Fruit fly (Drosophila melanogaster): Measurements from ENCODE around the gene Dlic.

Dlic gene

DNA sequence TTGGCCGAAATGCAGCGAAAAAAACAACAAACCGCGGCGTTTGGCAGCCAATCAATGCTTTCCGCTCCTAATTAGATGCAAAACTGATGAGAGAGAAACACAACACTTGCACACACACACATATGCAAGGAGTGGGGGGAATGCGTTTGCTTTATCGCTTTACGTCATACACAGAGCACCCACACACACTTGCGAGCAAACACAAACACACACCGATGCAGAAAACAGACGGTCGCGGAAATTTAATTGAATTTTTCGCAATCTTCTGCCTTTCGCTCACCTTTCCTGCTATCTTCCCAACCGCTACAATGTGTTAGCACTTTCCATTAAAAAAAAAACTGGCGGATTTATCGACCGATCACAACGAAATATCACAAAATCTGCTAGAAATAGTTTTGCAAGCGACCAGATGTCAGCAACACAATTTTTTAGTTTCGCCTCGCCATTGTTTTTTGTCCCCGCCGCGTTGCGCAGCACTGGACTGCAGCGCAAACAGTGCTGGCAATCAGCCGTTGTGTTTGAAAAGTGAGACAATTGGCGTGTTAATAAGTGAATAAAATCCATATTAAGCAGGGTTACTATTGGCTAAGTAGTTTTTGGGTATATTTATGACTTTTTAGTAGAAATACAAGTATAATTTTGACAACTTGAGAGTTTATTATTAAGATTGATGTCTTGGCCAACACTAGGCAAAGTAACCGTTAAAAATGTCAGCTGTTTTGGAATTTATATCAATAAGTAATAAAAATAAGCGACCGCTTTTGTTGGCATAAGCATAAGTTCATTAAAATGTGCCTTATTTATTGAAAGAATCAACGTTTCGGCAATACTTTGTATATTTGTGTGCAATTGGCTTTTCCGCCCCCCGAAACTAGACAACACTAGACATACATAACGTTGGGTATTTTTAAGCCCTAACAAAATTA is 17.4 kb upstream of the Dlic start, which contains the start of gene Klp10A:
Gene Klp10A (minus strand): TSS at position 532 of the 926 bp plus-strand sequence.
- no peak for TF ChIP-seq EcR (GFP tag; optimal IDR thresholded peaks at IDR 0.05)
- no peak for TF ChIP-seq CG8478 (optimal IDR thresholded peaks at IDR 0.05)
- no peak for TF ChIP-seq psq (optimal IDR thresholded peaks at IDR 0.05)
- no peak for TF ChIP-seq usp (GFP tag; optimal IDR thresholded peaks at IDR 0.05)
- TF ChIP-seq pan (optimal IDR thresholded peaks at IDR 0.05), result no peak
- TF ChIP-seq Dll (optimal IDR thresholded peaks at IDR 0.05), result no peak

DNA sequence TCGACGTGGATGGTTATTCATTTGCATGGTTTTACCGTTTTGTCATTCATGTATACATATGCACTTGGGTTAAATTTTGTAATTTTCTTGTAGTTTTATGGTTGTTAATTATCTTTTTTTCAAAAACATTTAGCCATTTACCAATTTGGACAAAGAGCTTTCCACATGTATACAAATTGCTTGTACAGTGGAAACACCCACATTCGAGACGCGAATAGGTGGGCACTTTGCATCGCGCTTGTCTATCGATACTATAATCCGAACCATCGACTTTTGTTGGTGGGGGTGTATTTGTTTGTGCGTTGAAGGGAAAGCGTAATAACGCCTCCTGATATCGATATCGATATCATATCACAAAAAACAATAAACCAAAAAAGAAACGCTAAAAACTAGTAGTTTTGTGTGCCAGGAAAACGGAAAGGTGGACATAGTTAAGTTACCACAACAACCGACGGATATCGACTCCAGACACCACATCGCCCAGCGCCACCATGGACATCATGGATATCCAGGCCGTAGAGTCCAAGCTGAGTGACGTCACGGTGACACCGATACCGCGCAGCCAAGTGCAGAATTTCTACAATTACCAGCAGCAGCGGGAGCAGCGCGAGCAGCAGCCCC is 16.5 kb upstream of the Dlic start, which contains the start of gene CDK2AP1:
Gene CDK2AP1 (plus strand): TSS at position 294 of the 621 bp plus-strand sequence.
- no peak for TF ChIP-seq usp (GFP tag; optimal IDR thresholded peaks at IDR 0.05)
- no peak for TF ChIP-seq CG8478 (optimal IDR thresholded peaks at IDR 0.05)
- no peak for TF ChIP-seq psq (optimal IDR thresholded peaks at IDR 0.05)
- TF ChIP-seq Dll (optimal IDR thresholded peaks at IDR 0.05), result no peak
- no peak for TF ChIP-seq EcR (GFP tag; optimal IDR thresholded peaks at IDR 0.05)
- TF ChIP-seq pan (optimal IDR thresholded peaks at IDR 0.05), result no peak

DNA sequence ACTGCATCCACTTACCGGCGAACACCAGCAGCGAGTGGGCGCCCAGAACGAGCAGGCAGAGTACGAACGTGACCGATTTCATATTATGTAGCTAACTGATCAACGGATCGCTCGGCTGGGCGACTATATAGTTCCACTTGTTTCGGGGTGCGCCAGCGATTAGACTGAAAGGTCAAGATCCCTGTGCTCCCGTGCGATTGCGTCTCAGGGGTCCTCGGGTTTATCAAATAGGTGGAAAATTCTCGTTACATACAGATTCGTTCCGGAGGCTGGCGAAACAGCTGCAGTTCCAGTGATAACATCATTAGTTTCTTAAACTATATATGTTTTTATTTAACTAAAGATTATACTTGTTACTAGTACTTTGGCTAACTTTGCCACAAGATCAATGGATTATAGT is 14.1 kb upstream of the Dlic start, which contains the start of gene ssp7:
Gene ssp7 (minus strand): TSS at position 101 of the 400 bp plus-strand sequence.
- TF ChIP-seq CG8478 (optimal IDR thresholded peaks at IDR 0.05), result no peak
- TF ChIP-seq pan (optimal IDR thresholded peaks at IDR 0.05), result no peak
- TF ChIP-seq usp (GFP tag; optimal IDR thresholded peaks at IDR 0.05), result no peak
- no peak for TF ChIP-seq EcR (GFP tag; optimal IDR thresholded peaks at IDR 0.05)
- TF ChIP-seq Dll (optimal IDR thresholded peaks at IDR 0.05), result no peak
- no peak for TF ChIP-seq psq (optimal IDR thresholded peaks at IDR 0.05)

DNA sequence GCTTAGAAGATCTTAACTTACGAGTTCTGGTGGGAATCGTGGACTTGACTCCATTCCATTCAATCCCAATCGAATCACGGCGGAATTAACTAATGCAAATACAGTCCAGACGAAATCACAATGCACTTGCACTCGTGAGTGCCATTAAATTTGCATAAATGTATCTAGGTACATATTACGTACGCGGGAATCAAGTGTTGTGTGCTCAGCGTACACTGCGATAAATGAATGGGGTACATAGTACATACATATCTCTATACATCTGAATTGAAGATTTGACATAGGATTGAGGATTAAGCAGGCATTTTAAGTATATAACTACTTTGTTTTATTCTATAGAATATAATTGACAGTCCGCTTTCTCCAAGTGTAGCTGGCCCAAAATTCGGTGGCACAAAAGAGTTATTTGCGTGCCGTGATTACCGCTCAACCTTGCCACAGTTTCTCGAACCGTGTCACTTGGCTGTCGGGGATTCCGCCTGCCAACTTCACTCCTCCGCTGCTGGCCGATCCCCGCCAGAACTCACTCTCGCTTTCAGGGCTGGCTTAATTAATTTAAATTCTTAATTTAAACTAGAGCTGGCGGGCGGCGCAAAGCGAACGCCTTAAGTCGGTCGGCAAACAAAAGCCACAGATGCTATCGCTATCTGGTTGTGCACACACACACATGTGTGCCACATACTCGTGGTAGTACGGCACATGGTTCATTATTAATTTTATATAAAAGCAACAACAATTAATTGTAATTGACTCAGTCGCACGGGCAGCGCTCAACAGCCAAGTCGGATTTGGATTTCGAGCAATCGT is 12.2 kb upstream of the Dlic start, which contains the start of the genes CG15199 and CG15202:
Gene CG15199 (minus strand): TSS at position 51 of the 807 bp plus-strand sequence.
Gene CG15202 (plus strand): TSS at position 757 of the 807 bp plus-strand sequence.
- no peak for TF ChIP-seq EcR (GFP tag; optimal IDR thresholded peaks at IDR 0.05)
- no peak for TF ChIP-seq psq (optimal IDR thresholded peaks at IDR 0.05)
- no peak for TF ChIP-seq usp (GFP tag; optimal IDR thresholded peaks at IDR 0.05)
- no peak for TF ChIP-seq CG8478 (optimal IDR thresholded peaks at IDR 0.05)
- no peak for TF ChIP-seq pan (optimal IDR thresholded peaks at IDR 0.05)
- TF ChIP-seq Dll (optimal IDR thresholded peaks at IDR 0.05), result no peak

DNA sequence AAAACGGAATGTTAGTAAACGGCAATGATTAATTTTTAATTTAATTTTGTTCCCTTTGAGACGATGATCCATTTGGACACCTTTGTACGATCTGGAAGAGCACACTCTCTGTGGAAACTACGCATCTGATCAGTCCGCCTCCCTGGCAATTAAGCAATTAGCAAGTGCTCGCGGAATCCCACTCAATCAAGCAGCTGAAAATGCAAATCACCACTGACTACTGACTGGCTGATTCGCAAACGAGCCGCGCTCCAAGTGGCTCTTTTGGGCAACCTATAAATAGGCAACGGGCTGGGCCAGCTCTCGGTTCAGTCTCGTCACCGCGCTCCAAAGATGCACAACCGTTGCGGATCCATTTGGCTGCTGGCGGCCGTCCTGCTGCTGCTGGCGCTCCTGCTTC is 10.4 kb upstream of the Dlic start, which contains the start of gene CG15201:
Gene CG15201 (plus strand): TSS at position 301 of the 400 bp plus-strand sequence.
- TF ChIP-seq Dll (optimal IDR thresholded peaks at IDR 0.05) (no peak), psq (optimal IDR thresholded peaks at IDR 0.05) (no peak), usp (GFP tag; optimal IDR thresholded peaks at IDR 0.05) (no peak), CG8478 (optimal IDR thresholded peaks at IDR 0.05) (no peak), pan (optimal IDR thresholded peaks at IDR 0.05) (no peak)

DNA sequence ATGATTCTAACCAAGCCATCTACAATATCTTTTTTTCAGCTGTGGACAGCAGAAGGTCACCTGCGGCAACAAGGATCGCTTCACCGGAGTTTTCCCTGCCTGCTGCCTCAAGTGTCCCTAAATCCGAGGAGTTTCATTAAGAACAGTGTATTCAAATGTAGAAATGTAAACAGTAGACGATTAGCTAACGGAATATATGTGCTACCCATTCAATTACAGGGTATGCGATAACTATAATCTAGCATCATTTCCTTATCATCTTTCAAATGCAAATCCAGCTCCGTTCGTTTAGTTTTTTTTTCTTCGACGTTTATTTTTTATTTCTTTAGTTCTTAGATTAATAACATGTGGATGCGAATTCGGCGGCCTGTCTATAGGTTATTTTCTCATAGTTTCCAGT is 9.6 kb upstream of the Dlic start:
- TF ChIP-seq usp (GFP tag; optimal IDR thresholded peaks at IDR 0.05), result no peak
- no peak for TF ChIP-seq pan (optimal IDR thresholded peaks at IDR 0.05)
- no peak for TF ChIP-seq CG8478 (optimal IDR thresholded peaks at IDR 0.05)
- TF ChIP-seq EcR (GFP tag; optimal IDR thresholded peaks at IDR 0.05), result no peak
- no peak for TF ChIP-seq psq (optimal IDR thresholded peaks at IDR 0.05)
- TF ChIP-seq Dll (optimal IDR thresholded peaks at IDR 0.05), result no peak

DNA sequence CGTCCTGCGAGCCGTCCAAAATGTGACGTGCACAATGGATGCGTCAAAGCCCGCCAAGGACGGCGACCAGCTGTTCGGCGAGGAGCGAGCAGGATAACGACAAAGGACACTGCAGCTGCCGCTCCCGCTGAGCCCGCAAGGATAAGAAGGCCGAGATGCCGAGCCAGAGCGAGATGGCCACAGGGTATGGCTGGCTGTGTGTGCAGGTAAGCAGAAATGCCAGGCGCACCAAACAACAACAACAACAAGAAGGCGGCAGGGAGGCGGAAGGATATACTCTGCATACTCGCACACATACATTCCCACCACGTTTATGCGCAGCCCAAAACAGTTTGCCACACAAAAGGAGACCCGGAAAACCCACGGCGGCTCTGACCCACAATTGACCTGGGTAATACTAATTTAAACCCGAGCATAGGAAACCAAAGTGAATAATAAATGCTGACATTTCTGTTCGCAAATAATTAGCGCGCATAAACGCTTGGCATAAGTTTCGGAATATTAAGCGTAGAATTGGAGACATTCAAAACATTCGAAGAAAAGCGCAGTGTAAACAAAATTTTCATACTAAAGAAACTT is 7.5 kb upstream of the Dlic start:
- no peak for TF ChIP-seq psq (optimal IDR thresholded peaks at IDR 0.05)
- TF ChIP-seq pan (optimal IDR thresholded peaks at IDR 0.05), result no peak
- no peak for TF ChIP-seq CG8478 (optimal IDR thresholded peaks at IDR 0.05)
- no peak for TF ChIP-seq usp (GFP tag; optimal IDR thresholded peaks at IDR 0.05)
- no peak for TF ChIP-seq EcR (GFP tag; optimal IDR thresholded peaks at IDR 0.05)
- no peak for TF ChIP-seq Dll (optimal IDR thresholded peaks at IDR 0.05)

DNA sequence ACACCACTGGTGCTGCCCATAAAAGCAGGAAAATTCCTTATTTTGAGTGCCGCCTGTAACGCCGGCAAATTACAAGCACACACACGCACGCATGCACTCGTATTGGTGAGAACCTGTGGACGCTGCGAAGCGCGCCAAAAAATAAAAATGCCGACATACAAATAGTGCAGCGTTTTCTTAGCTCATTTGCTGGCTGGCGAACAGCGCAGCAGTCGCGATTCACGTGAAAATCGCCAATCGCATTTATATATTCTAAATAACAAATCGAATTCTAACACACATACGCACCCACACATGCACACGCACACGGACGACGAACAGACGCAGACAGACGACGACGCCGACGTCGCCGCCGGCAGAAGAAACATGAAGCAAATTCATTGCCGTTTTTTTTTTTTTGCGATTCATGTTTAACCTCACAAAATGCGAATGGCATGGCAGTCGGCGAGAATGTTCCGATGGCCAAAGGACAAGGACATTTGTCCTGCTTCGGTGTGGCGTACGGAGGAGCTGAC is 6.6 kb upstream of the Dlic start:
- TF ChIP-seq EcR (GFP tag; optimal IDR thresholded peaks at IDR 0.05) (no peak), Dll (optimal IDR thresholded peaks at IDR 0.05) (no peak), pan (optimal IDR thresholded peaks at IDR 0.05) (no peak), CG8478 (optimal IDR thresholded peaks at IDR 0.05) (no peak), psq (optimal IDR thresholded peaks at IDR 0.05) (no peak), usp (GFP tag; optimal IDR thresholded peaks at IDR 0.05) (no peak)

DNA sequence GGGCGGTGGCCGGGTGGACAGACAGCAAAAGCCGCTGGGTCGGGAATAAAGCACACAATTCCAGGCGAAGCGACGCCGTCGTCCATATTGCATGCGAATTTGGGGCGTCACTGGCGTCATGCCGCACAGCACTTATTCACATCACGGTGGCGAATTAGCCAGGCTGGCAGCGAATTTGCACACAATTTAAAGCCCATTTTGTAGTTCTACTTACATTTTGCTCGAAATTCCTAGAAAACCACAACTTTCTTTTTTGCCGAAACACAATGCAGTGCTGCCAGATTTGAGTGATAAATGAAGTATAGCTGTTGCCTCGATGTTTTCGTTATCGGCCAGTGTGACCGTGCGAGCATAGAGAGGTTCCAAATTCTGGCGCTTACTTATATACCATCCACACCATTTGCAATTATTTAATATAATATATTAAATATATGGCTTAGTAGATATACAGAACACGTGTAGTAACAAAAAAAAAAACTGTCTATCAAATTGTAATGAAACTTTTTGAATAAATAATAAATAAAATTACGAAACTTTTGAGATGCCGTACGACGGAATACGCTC is 5.9 kb upstream of the Dlic start, which contains the start of gene Ran:
Gene Ran (minus strand): TSS at position 445 of the 564 bp plus-strand sequence.
- no peak for TF ChIP-seq EcR (GFP tag; optimal IDR thresholded peaks at IDR 0.05)
- TF ChIP-seq pan (optimal IDR thresholded peaks at IDR 0.05), result no peak
- no peak for TF ChIP-seq CG8478 (optimal IDR thresholded peaks at IDR 0.05)

DNA sequence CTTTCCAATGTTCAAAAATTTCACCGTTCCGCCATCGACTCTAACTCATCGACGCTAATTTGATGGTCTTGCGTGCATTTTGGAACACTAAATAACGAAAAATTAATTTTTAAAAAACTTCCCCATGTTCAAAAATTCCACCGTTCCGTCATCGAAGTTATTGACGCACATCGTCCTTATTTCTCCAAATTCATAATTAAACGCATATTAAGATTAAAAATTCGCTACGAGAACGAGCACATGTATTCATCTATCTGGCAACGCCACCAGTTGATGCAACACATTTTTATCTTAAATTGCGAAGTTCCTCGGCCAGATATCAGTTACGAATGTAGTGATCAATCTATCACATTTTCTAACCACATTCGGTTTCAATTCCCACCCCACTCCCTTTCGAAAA is 5.0 kb upstream of the Dlic start, which contains the start of gene Lint-1:
Gene Lint-1 (plus strand): TSS at position 123 of the 400 bp plus-strand sequence.
- TF ChIP-seq usp (GFP tag; optimal IDR thresholded peaks at IDR 0.05) (no peak), CG8478 (optimal IDR thresholded peaks at IDR 0.05) (no peak), psq (optimal IDR thresholded peaks at IDR 0.05) (no peak), EcR (GFP tag; optimal IDR thresholded peaks at IDR 0.05) (no peak), pan (optimal IDR thresholded peaks at IDR 0.05) (no peak), Dll (optimal IDR thresholded peaks at IDR 0.05) (no peak)
